Worm (Caenorhabditis elegans) whole organism, L1 larva: ENCODE measurements around the gene glp-1.
A peak's percentile ranks its signal among the peaks of the same experiment; 100 is the strongest.

Source experiments
- C34B4.2 ChIP-seq: sonication (generic microtip); optimal IDR thresholded peaks from 2 replicates; lab custom pipeline; 2017; ENCODE audit warnings: mild to moderate bottlenecking, missing genetic modification characterization, missing compliant biosample characterization
- F16B12.6 ChIP-seq: fragments of 150-350 bp; optimal IDR thresholded peaks from 2 replicates; lab custom pipeline; 2014; ENCODE audit warnings: missing biosample characterization, missing genetic modification characterization
- aha-1 ChIP-seq: fragments of 150-350 bp; optimal IDR thresholded peaks from 2 replicates; lab custom pipeline; 2014; ENCODE audit warnings: missing biosample characterization, missing genetic modification characterization
- ama-1 ChIP-seq: fragments of 150-350 bp; optimal IDR thresholded peaks from 2 replicates; lab custom pipeline; 2014
- ceh-63 ChIP-seq: fragments of 200-800 bp; sonication (Bioruptor generic); optimal IDR thresholded peaks from 2 replicates; lab custom pipeline; 2018; ENCODE audit warnings: mild to moderate bottlenecking, missing genetic modification characterization, missing compliant biosample characterization
- ceh-82 ChIP-seq, 3 experiments: fragments of 150-350 bp in 1 of 3; sonication (generic microtip) in 2 of 3; optimal IDR thresholded peaks; 2 replicates each; lab custom pipeline; 2014 to 2017; ENCODE audit warnings: missing biosample characterization in 3 of 3, missing genetic modification characterization in 3 of 3
- ceh-90 ChIP-seq: sonication (generic microtip); optimal IDR thresholded peaks from 2 replicates; lab custom pipeline; 2016; ENCODE audit warnings: missing genetic modification characterization, missing compliant biosample characterization
- ces-1 ChIP-seq: fragments of 150-350 bp; optimal IDR thresholded peaks from 2 replicates; lab custom pipeline; 2014; ENCODE audit warnings: missing biosample characterization, missing genetic modification reagents, missing genetic modification characterization
- dsc-1 ChIP-seq: sonication (generic microtip); optimal IDR thresholded peaks from 2 replicates; lab custom pipeline; 2016; ENCODE audit warnings: mild to moderate bottlenecking, missing genetic modification characterization, missing compliant biosample characterization
- efl-1 ChIP-seq, 4 experiments: fragments of 150-350 bp; optimal IDR thresholded peaks in 3 of 4; peaks in 1 of 4; 1 replicate in 1 of 4; 2 replicates in 3 of 4; lab custom pipeline; 2014; ENCODE audit warnings: missing biosample characterization in 2 of 4, missing genetic modification characterization in 2 of 4, missing genetic modification reagents in 2 of 4
- efl-3 ChIP-seq: fragments of 200-800 bp; sonication (Bioruptor generic); optimal IDR thresholded peaks from 2 replicates; lab custom pipeline; 2018; ENCODE audit warnings: mild to moderate bottlenecking, missing genetic modification characterization, missing compliant biosample characterization
- egl-27 ChIP-seq, 2 experiments: fragments of 150-350 bp in 1 of 2; sonication (generic microtip); optimal IDR thresholded peaks; 3 replicates each; lab custom pipeline; 2017 to 2018; ENCODE audit warnings: missing biosample characterization in 2 of 2, missing genetic modification characterization in 2 of 2, missing genetic modification reagents in 2 of 2
- elt-3 ChIP-seq, 6 experiments: fragments of 150-350 bp in 1 of 6; sonication (generic microtip); optimal IDR thresholded peaks; 2 replicates each; lab custom pipeline; 2017 to 2018; ENCODE audit warnings: missing biosample characterization in 6 of 6, missing genetic modification characterization in 6 of 6, inconsistent platforms in 1 of 6
- fkh-4 ChIP-seq: sonication (generic microtip); optimal IDR thresholded peaks from 2 replicates; lab custom pipeline; 2016; ENCODE audit warnings: missing compliant biosample characterization, missing genetic modification characterization, borderline replicate concordance
- fos-1 ChIP-seq: fragments of 150-350 bp; optimal IDR thresholded peaks from 2 replicates; lab custom pipeline; 2014; ENCODE audit warnings: missing biosample characterization, missing genetic modification characterization
- grh-1 ChIP-seq: fragments of 200-800 bp; sonication (Bioruptor generic); IDR thresholded peaks from 2 replicates; pipeline ENCODE4 v1.3.6; 2022; ENCODE audit warnings: missing genetic modification reagents, missing genetic modification characterization, missing compliant biosample characterization
- hlh-17 ChIP-seq: fragments of 200-800 bp; sonication (Bioruptor generic); optimal IDR thresholded peaks from 2 replicates; lab custom pipeline; 2018; ENCODE audit warnings: missing genetic modification characterization, mild to moderate bottlenecking, missing compliant biosample characterization, moderate library complexity, borderline replicate concordance
- hpl-2 ChIP-seq: fragments of 150-350 bp; optimal IDR thresholded peaks from 2 replicates; lab custom pipeline; 2014; ENCODE audit warnings: missing biosample characterization, missing genetic modification reagents, missing genetic modification characterization
- irx-1 ChIP-seq: sonication (generic microtip); optimal IDR thresholded peaks from 2 replicates; lab custom pipeline; 2016; ENCODE audit warnings: missing genetic modification characterization, missing compliant biosample characterization
- isw-1 ChIP-seq: fragments of 200-800 bp; sonication (Bioruptor generic); IDR thresholded peaks from 2 replicates; pipeline ENCODE4 v1.3.6; 2022; ENCODE audit warnings: missing genetic modification characterization, missing compliant biosample characterization
- jun-1 ChIP-seq: fragments of 150-350 bp; optimal IDR thresholded peaks from 2 replicates; lab custom pipeline; 2014; ENCODE audit warnings: missing biosample characterization, missing genetic modification reagents, missing genetic modification characterization
- lin-14 ChIP-seq: fragments of 200-800 bp; sonication (Bioruptor generic); optimal IDR thresholded peaks from 2 replicates; lab custom pipeline; 2018; ENCODE audit warnings: mild to moderate bottlenecking, missing genetic modification characterization, moderate library complexity, missing compliant biosample characterization
- lin-15B ChIP-seq: fragments of 150-350 bp; sonication (generic microtip); optimal IDR thresholded peaks from 3 replicates; lab custom pipeline; 2014; ENCODE audit warnings: missing biosample characterization, missing genetic modification characterization
- lin-39 ChIP-seq: fragments of 150-350 bp; optimal IDR thresholded peaks from 2 replicates; lab custom pipeline; 2014; ENCODE audit warnings: missing biosample characterization, missing genetic modification reagents, missing genetic modification characterization
- lsy-2 ChIP-seq, 2 experiments: fragments of 150-350 bp; optimal IDR thresholded peaks; 2 replicates each; lab custom pipeline; 2014; ENCODE audit warnings: missing biosample characterization in 2 of 2, missing genetic modification characterization in 2 of 2
- mab-9 ChIP-seq: fragments of 200-800 bp; sonication (Bioruptor generic); IDR thresholded peaks from 2 replicates; pipeline ENCODE4 v1.3.6; 2022; ENCODE audit warnings: missing genetic modification reagents, missing genetic modification characterization, missing compliant biosample characterization
- nhr-11 ChIP-seq: fragments of 150-350 bp; optimal IDR thresholded peaks from 2 replicates; lab custom pipeline; 2014; ENCODE audit warnings: missing biosample characterization, missing genetic modification characterization
- nhr-19 ChIP-seq: fragments of 200-800 bp; sonication (Bioruptor generic); conservative IDR thresholded peaks from 2 replicates; pipeline ENCODE4 v1.3.6; 2022; ENCODE audit warnings: missing genetic modification characterization, missing compliant biosample characterization
- nhr-20 ChIP-seq: sonication (generic microtip); optimal IDR thresholded peaks from 2 replicates; lab custom pipeline; 2016; ENCODE audit warnings: mild to moderate bottlenecking, missing genetic modification characterization, missing compliant biosample characterization
- nhr-71 ChIP-seq: sonication (generic microtip); optimal IDR thresholded peaks from 2 replicates; lab custom pipeline; 2016; ENCODE audit warnings: mild to moderate bottlenecking, missing genetic modification characterization, moderate library complexity, missing compliant biosample characterization
- nhr-76 ChIP-seq: sonication (generic microtip); optimal IDR thresholded peaks from 2 replicates; lab custom pipeline; 2017; ENCODE audit warnings: missing biosample characterization, missing genetic modification characterization
- nhr-77 ChIP-seq: fragments of 150-350 bp; optimal IDR thresholded peaks from 2 replicates; lab custom pipeline; 2014; ENCODE audit warnings: missing biosample characterization, missing genetic modification characterization
- nhr-84 ChIP-seq: sonication (generic microtip); optimal IDR thresholded peaks from 2 replicates; lab custom pipeline; 2017; ENCODE audit warnings: missing biosample characterization, missing genetic modification characterization
- pax-3 ChIP-seq: fragments of 200-800 bp; sonication (Bioruptor generic); optimal IDR thresholded peaks from 2 replicates; lab custom pipeline; 2018; ENCODE audit warnings: mild to moderate bottlenecking, missing genetic modification characterization, moderate library complexity, missing compliant biosample characterization
- rnt-1 ChIP-seq: sonication (generic microtip); optimal IDR thresholded peaks from 2 replicates; lab custom pipeline; 2016; ENCODE audit warnings: mild to moderate bottlenecking, missing genetic modification characterization, moderate library complexity, missing compliant biosample characterization
- snu-23 ChIP-seq: sonication (generic microtip); optimal IDR thresholded peaks from 2 replicates; lab custom pipeline; 2016; ENCODE audit warnings: missing genetic modification characterization, missing compliant biosample characterization
- sptf-1 ChIP-seq: fragments of 150-350 bp; optimal IDR thresholded peaks from 2 replicates; lab custom pipeline; 2014; ENCODE audit warnings: missing biosample characterization, missing genetic modification characterization
- sup-37 ChIP-seq: fragments of 200-800 bp; sonication (Bioruptor generic); optimal IDR thresholded peaks from 2 replicates; lab custom pipeline; 2018; ENCODE audit warnings: mild to moderate bottlenecking, missing genetic modification characterization, missing compliant biosample characterization
- swsn-7 ChIP-seq: sonication (generic microtip); optimal IDR thresholded peaks from 2 replicates; lab custom pipeline; 2016; ENCODE audit warnings: missing genetic modification characterization, missing compliant biosample characterization
- tlp-1 ChIP-seq: fragments of 150-350 bp; optimal IDR thresholded peaks from 2 replicates; lab custom pipeline; 2014; ENCODE audit warnings: missing biosample characterization, missing genetic modification characterization
- unc-130 ChIP-seq: fragments of 150-350 bp; optimal IDR thresholded peaks from 2 replicates; lab custom pipeline; 2017; ENCODE audit warnings: missing biosample characterization, missing genetic modification characterization, inconsistent platforms
- vab-15 ChIP-seq: sonication (generic microtip); optimal IDR thresholded peaks from 2 replicates; lab custom pipeline; 2017; ENCODE audit warnings: missing genotype, mild to moderate bottlenecking, missing genetic modification characterization, missing compliant biosample characterization
- ztf-4 ChIP-seq: fragments of 150-350 bp; optimal IDR thresholded peaks from 2 replicates; lab custom pipeline; 2014; ENCODE audit warnings: missing biosample characterization, missing genetic modification characterization

glp-1 gene

DNA sequence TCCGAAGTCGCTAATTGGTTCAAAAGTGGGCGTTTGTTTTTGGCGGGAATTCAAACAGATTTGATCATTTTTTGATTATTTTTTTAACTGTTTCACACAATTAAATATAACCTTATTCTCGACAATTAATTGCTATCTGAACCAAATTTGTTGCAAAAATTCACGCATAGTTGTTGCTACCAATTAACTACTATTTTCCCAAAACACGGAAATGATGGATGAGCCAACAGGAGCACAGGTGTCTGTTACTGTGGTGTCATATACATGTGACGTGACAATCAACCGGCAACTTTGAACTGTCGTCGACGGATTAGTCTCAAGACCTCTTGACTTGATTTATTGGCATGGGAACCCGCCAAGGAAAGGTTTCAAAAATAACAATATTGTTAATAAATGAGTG is 19.3 kb upstream of the glp-1 start:
- TF ChIP-seq nhr-76 (tag; lab: Kevin White, UChicago) (no peak), F16B12.6 (tag; lab: Kevin White, UChicago) (no peak), aha-1 (tag; lab: Kevin White, UChicago) (no peak), irx-1 (no peak), grh-1 (GFP tag; lab: Robert Waterston, UW) (no peak), efl-3 (GFP tag; lab: Kevin White, UChicago) (no peak), lin-39 (tag; lab: Kevin White, UChicago) (no peak), ceh-63 (GFP tag; lab: Kevin White, UChicago) (no peak), lsy-2 (tag; optimal IDR thresholded peaks at IDR 0.05; lab: Kevin White, UChicago) (no peak), mab-9 (GFP tag; lab: Robert Waterston, UW) (no peak), efl-1 (optimal IDR thresholded peaks at IDR 0.05; lab: Kevin White, UChicago) (no peak), efl-1 (GFP tag; optimal IDR thresholded peaks at IDR 0.05 in 1 of 2; lab: Kevin White, UChicago) (no peak), dsc-1 (tag; lab: Kevin White, UChicago) (no peak), unc-130 (tag; lab: Kevin White, UChicago) (no peak), egl-27 (tag; optimal IDR thresholded peaks at IDR 0.05; lab: Kevin White, UChicago) (no peak)

- TF ChIP-seq ztf-4 (tag; lab: Kevin White, UChicago): no peak
- TF ChIP-seq nhr-20: no peak
These were observed 16.5 kb upstream of the glp-1 start, which contains the start of gene F02A9.7 for ce11 chrIII:9075539-9075938. Gene F02A9.7, minus strand, starts transcription at chrIII:9075639.

DNA sequence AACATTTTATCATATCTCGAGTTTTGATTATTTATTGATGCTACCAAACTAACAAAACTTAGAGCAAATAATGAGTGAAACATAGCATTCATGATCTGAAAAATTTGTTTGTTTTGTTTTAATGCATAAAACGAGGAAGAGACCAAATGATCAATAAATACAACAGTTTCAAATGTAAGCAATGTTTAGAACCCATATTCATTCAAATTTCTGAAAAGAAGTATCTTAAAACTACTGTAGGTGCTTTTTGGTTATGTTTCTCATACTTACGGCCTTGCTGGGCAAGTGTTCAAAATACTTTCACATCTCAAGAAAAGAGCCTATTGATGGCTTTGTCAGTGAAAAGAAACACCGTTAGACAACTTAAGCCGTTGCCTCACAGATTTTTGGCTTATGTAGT is 14.3 kb upstream of the glp-1 start, which contains the start of gene F02A9.1:
Gene F02A9.1 (minus strand): TSS at position 101 of the 400 bp plus-strand sequence.
- TF ChIP-seq lsy-2 (tag; optimal IDR thresholded peaks at IDR 0.05; lab: Kevin White, UChicago) (no peak), aha-1 (tag; lab: Kevin White, UChicago) (no peak), nhr-19 (no peak), unc-130 (tag; lab: Kevin White, UChicago) (no peak), jun-1 (tag; lab: Kevin White, UChicago) (no peak), ceh-90 (no peak)
- TF ChIP-seq, all 84 proteins: peak for 0

- TF ChIP-seq snu-23 (GFP tag; lab: Kevin White, UChicago) (peak; percentile 11), lsy-2 (tag; optimal IDR thresholded peaks at IDR 0.05; lab: Kevin White, UChicago) (peak; percentile 3 to 39), swsn-7 (peak; percentile 1), rnt-1 (tag; lab: Kevin White, UChicago) (peak; percentile 54), lin-15B (tag; lab: Kevin White, UChicago) (no peak), vab-15 (tag; lab: Kevin White, UChicago) (no peak), ama-1 (lab: Kevin White, UChicago) (peak; percentile 46), nhr-71 (tag; lab: Kevin White, UChicago) (peak; percentile 19), hlh-17 (GFP tag; lab: Kevin White, UChicago) (no peak), aha-1 (tag; lab: Kevin White, UChicago) (no peak), dsc-1 (tag; lab: Kevin White, UChicago) (peak; percentile 1), sptf-1 (tag; lab: Kevin White, UChicago) (no peak), lin-14 (GFP tag; lab: Kevin White, UChicago) (peak; percentile 3)
- TF ChIP-seq, all 84 proteins: peak for 8
These were observed 11.9 kb upstream of the glp-1 start for ce11 chrIII:9080127-9080526.

DNA sequence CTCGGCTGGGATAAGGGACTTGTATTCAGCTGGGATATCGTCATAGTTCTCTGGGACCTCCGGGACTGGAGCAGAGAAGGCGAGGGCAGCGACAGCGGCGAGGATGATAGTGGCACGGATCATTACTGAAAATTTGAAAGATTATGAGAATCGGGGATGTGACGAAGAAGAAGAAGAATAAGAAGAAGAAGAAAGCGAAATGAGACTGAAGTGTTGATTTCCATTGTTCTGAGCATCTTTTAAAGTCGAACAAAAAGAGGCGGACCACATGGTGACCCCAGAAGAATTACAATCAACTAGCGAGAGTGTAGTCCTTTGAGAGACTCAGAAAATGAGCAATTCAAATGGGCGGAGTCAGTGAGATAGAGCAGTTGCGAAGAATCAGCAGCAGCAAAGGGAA is 11.0 kb upstream of the glp-1 start, which contains the start of gene far-1:
Gene far-1 (minus strand): TSS at position 125 of the 400 bp plus-strand sequence.
- TF ChIP-seq nhr-77 (tag; lab: Kevin White, UChicago) (no peak), ama-1 (lab: Kevin White, UChicago) (peak; percentile 49), mab-9 (GFP tag; lab: Robert Waterston, UW) (no peak), swsn-7 (peak; percentile 13), lsy-2 (tag; optimal IDR thresholded peaks at IDR 0.05; lab: Kevin White, UChicago) (peak; percentile 12 to 30), ces-1 (GFP tag; lab: Kevin White, UChicago) (no peak), aha-1 (tag; lab: Kevin White, UChicago) (no peak), efl-1 (optimal IDR thresholded peaks at IDR 0.05; lab: Kevin White, UChicago) (no peak), efl-1 (GFP tag; optimal IDR thresholded peaks at IDR 0.05 in 1 of 2; lab: Kevin White, UChicago) (no peak), nhr-84 (tag; lab: Kevin White, UChicago) (no peak), isw-1 (no peak), snu-23 (GFP tag; lab: Kevin White, UChicago) (peak; percentile 39), ceh-82 (tag; optimal IDR thresholded peaks at IDR 0.05; lab: Kevin White, UChicago) (no peak), pax-3 (tag; lab: Kevin White, UChicago) (no peak), tlp-1 (tag; lab: Kevin White, UChicago) (no peak), fkh-4 (tag; lab: Kevin White, UChicago) (peak; percentile 48), elt-3 (tag; optimal IDR thresholded peaks at IDR 0.05; lab: Kevin White, UChicago) (no peak), lin-39 (tag; lab: Kevin White, UChicago) (no peak), rnt-1 (tag; lab: Kevin White, UChicago) (peak; percentile 49), sup-37 (no peak), C34B4.2 (tag; lab: Kevin White, UChicago) (no peak), hpl-2 (GFP tag; lab: Kevin White, UChicago) (no peak), fos-1 (tag; lab: Kevin White, UChicago) (no peak), nhr-11 (peak; percentile 10)
